Worm (Caenorhabditis elegans): ENCODE data around the gene usp-14.
A peak's percentile ranks its signal among the peaks of the same experiment; 100 is the strongest.

DNA sequence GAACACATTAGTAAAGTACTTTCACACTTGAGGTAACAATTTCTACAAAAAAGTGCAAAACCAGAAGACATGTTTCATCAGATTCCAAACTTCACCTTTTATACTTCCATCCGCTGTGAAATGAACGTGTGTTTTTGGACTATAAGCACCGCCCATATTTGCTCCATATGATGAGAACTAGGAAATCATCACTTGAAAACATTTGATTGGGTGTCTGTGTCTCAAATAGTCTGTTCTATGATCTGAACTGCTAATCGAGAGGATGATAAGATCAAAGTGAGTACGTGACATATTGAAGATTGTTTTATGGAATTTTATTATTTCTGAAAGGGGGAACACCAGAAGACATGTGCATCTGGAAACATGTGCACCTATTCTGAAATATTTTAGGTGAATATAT is 6.9 kb upstream of the usp-14 start:
- TF ChIP-seq F49E8.2 (tag; optimal IDR thresholded peaks at IDR 0.05; ENCODE audit: insufficient read depth) (no peak), hlh-12 (tag; optimal IDR thresholded peaks at IDR 0.05) (no peak), gei-17 (GFP tag; optimal IDR thresholded peaks at IDR 0.05) (no peak), F22D6.2 (tag; optimal IDR thresholded peaks at IDR 0.05) (no peak), athp-1 (tag; optimal IDR thresholded peaks at IDR 0.05) (no peak), sptf-2 (GFP tag; optimal IDR thresholded peaks at IDR 0.05) (no peak), lir-1 (GFP tag; conservative IDR thresholded peaks at IDR 0.05) (no peak), nhr-179 (tag; optimal IDR thresholded peaks at IDR 0.05) (no peak), lin-26 (GFP tag; IDR thresholded peaks at IDR 0.05) (0 out of 2 replicates have a peak, but pooled peaks have one; percentile 34), K12H6.12 (tag; optimal IDR thresholded peaks at IDR 0.05) (no peak), nfya-1 (tag; optimal IDR thresholded peaks at IDR 0.05; ENCODE audit: borderline replicate concordance, insufficient read depth) (no peak), madf-3 (GFP tag; IDR thresholded peaks at IDR 0.05) (no peak)

Data from whole organism, young adult.